Fruit fly (Drosophila melanogaster) Kc167 (cell line): ENCODE results near the gene CheA7a.

Source experiments
- Myc ChIP-seq: fragments of >200 bp; optimal IDR thresholded peaks from 2 replicates; lab custom pipeline; 2017; ENCODE audit warnings: missing external identifiers
- Sin3A ChIP-seq: fragments of >200 bp; optimal IDR thresholded peaks from 2 replicates; lab custom pipeline; 2018; ENCODE audit warnings: missing external identifiers
- h ChIP-seq: fragments of >200 bp; optimal IDR thresholded peaks from 3 replicates; lab custom pipeline; 2018; ENCODE audit warnings: missing external identifiers
- insv ChIP-seq: fragments of >200 bp; optimal IDR thresholded peaks from 3 replicates; lab custom pipeline; 2018; ENCODE audit warnings: missing external identifiers
- psq ChIP-seq: fragments of >200 bp; optimal IDR thresholded peaks from 2 replicates; lab custom pipeline; 2017; ENCODE audit warnings: missing external identifiers
- ttk ChIP-seq: sonication (Bioruptor generic); optimal IDR thresholded peaks from 2 replicates; lab custom pipeline; 2017; ENCODE audit warnings: missing external identifiers

The CheA7a gene

dm6 chrX:7337975-7338374 lies 40.0 kb upstream of the CheA7a start:
- TF ChIP-seq ttk (no peak), insv (no peak), psq (lab: Kevin White, UChicago) (no peak)

DNA sequence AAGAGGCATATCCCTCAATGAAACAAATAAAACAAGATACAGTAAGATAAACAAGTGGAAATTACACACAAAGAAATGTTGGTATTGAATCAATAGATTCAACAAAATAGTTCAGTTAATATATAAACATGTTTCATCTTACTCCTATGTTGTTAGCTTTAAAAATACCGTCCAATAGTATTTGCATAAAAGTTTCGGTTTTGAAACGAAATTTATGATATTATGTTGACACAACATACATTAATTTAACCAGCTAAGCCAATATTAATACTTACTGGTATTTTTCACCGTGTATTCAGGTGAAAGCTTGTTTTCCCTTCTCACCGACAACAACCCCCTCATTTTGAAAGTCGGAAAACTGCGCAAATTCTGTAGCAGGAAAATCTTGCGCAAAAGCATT lies 39.4 kb upstream of the CheA7a start:
- TF ChIP-seq Myc (lab: Kevin White, UChicago): no peak
- TF ChIP-seq ttk: no peak

- TF ChIP-seq insv: no peak
- TF ChIP-seq ttk: no peak
- no peak for TF ChIP-seq h (lab: Kevin White, UChicago)
- TF ChIP-seq Sin3A: no peak
These were observed 38.2 kb upstream of the CheA7a start for dm6 chrX:7339610-7340326.

dm6 chrX:7340667-7341066 lies 37.3 kb upstream of the CheA7a start:
- TF ChIP-seq h (lab: Kevin White, UChicago) (no peak), psq (lab: Kevin White, UChicago) (no peak), Sin3A (no peak), ttk (no peak), Myc (lab: Kevin White, UChicago) (no peak), insv (no peak)

dm6 chrX:7342998-7343397 lies 34.9 kb upstream of the CheA7a start:
- TF ChIP-seq ttk (no peak), psq (lab: Kevin White, UChicago) (no peak), h (lab: Kevin White, UChicago) (no peak), insv (no peak), Sin3A (no peak), Myc (lab: Kevin White, UChicago) (no peak)

DNA sequence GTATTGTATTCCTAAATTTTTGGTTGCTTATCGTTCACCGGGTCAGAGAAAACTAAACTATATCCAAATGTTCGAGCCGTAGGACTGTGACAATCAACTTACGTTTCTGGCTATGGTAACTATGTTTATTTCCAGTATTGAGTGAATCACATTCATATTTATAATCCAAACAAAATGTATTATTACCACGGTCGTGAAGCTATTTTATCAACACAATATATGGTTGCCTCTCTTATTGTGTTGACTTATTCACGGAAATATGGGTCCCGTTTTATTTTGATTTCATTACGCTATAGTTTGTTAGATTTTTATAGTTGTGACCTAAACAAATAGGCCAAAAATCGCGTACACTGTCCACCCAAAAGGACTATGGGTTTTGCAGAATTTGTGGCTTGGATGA lies 30.5 kb upstream of the CheA7a start, which contains the start of gene CG15034:
TSS of gene CG15034 (minus strand) at position 101 of the 400 bp plus-strand sequence.
- TF ChIP-seq Myc (lab: Kevin White, UChicago) (no peak), Sin3A (no peak), ttk (no peak), psq (lab: Kevin White, UChicago) (no peak), h (lab: Kevin White, UChicago) (no peak), insv (no peak)

dm6 chrX:7349963-7350362 lies 28.0 kb upstream of the CheA7a start:
- no peak for TF ChIP-seq Sin3A
- TF ChIP-seq psq (lab: Kevin White, UChicago): no peak
- TF ChIP-seq h (lab: Kevin White, UChicago): no peak
- TF ChIP-seq Myc (lab: Kevin White, UChicago): no peak
- TF ChIP-seq insv: no peak
- TF ChIP-seq ttk: no peak

DNA sequence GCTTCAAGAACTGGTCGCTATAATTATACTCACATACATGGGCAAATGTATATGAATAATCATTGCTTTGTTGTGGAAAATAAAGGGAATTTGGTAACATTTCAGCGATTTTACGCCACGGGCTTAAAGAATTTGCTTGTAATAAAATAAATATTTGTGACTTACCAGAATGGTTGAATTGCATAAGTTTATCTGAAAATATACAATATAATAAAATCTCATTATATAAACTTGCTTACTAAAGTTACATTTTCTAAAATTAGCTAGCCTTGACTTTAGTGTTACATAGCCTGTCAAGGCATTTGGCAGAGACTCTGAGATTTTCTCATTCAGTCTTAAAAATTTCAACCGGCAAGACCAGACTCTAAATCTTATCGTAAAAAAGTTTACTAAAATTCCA lies 19.4 kb upstream of the CheA7a start, which contains the start of gene CG1999:
TSS of gene CG1999 (plus strand) at position 301 of the 400 bp plus-strand sequence.
- TF ChIP-seq h (lab: Kevin White, UChicago) (no peak), ttk (no peak), insv (no peak), Myc (lab: Kevin White, UChicago) (no peak), psq (lab: Kevin White, UChicago) (no peak), Sin3A (no peak)

DNA sequence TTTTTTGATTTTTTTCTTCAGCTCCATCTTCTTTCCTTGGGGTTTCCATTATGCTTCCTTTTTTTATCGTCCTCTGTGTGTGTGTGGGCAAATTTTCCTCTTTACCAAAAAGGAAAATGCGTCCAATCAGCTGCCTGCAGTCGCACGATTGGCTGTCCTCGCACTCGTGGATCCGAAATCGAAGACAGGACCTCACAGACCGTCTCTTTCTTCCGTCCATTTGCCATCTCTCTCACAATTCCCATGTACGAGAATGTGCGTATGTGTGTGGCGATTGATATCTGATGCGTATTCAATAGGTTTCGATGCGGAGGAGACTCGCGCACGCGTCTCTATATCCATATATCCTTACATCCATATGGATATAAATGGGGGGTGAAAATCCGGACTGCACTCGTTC lies 9.6 kb upstream of the CheA7a start:
- TF ChIP-seq ttk (no peak), Sin3A (no peak), psq (lab: Kevin White, UChicago) (no peak), insv (no peak), h (lab: Kevin White, UChicago) (no peak), Myc (lab: Kevin White, UChicago) (no peak)

- no peak for TF ChIP-seq Myc (lab: Kevin White, UChicago)
- TF ChIP-seq Sin3A: no peak
- TF ChIP-seq ttk: no peak
- TF ChIP-seq h (lab: Kevin White, UChicago): no peak
- TF ChIP-seq psq (lab: Kevin White, UChicago): no peak
- TF ChIP-seq insv: no peak
These were observed 5.5 kb upstream of the CheA7a start for dm6 chrX:7372475-7372874.

dm6 chrX:7379569-7379968 lies 1.6 kb downstream of the CheA7a start:
- TF ChIP-seq Sin3A (no peak), h (lab: Kevin White, UChicago) (no peak), Myc (lab: Kevin White, UChicago) (no peak), ttk (no peak), insv (no peak), psq (lab: Kevin White, UChicago) (no peak)

DNA sequence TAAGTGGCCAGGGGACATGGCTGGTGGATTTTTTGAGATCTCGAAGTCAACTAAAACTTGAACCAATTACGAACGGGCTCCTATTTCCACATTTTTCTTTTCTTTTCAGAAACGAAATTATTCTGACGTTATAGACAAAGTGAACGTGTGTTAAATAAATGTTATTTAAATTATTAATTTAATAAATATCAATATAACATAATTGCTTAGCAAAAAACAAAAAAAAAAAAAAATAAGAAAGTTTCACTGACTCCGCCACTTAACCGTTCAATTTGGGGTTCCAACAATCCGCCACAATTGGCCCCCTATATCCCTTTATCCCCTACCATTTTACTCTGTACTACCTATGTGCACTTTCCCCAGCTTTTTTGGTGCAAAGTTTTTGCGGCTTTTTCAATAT lies 5.0 kb downstream of the CheA7a start, which contains the start of gene CG42781:
TSS of gene CG42781 (minus strand) at position 101 of the 400 bp plus-strand sequence.
- TF ChIP-seq ttk (no peak), h (lab: Kevin White, UChicago) (no peak), psq (lab: Kevin White, UChicago) (no peak), Sin3A (no peak)

dm6 chrX:7403074-7403473 lies 25.1 kb downstream of the CheA7a start, which contains the start of gene CG15035:
Gene CG15035, minus strand, starts transcription at chrX:7403174.
- TF ChIP-seq ttk (no peak), h (lab: Kevin White, UChicago) (no peak), Myc (lab: Kevin White, UChicago) (no peak), Sin3A (no peak), psq (lab: Kevin White, UChicago) (no peak), insv (no peak)

- TF ChIP-seq insv: no peak
- no peak for TF ChIP-seq Sin3A
- TF ChIP-seq Myc (lab: Kevin White, UChicago): no peak
- no peak for TF ChIP-seq psq (lab: Kevin White, UChicago)
- TF ChIP-seq ttk: no peak
- no peak for TF ChIP-seq h (lab: Kevin White, UChicago)
These were observed 27.8 kb downstream of the CheA7a start, which contains the start of gene CG1677 for dm6 chrX:7405697-7406096. Gene CG1677, minus strand, starts transcription at chrX:7405797.
